Worm (Caenorhabditis elegans) whole organism, L2 larva: ENCODE measurements around the gene F01F1.3.

ENCODE experiments used
- ama-1 ChIP-seq: fragments of 150-350 bp; optimal IDR thresholded peaks from 2 replicates; lab custom pipeline; 2018; ENCODE audit warnings: inconsistent platforms
- egl-27 ChIP-seq: sonication (generic microtip); optimal IDR thresholded peaks from 3 replicates; lab custom pipeline; 2017; ENCODE audit warnings: missing biosample characterization, missing genetic modification reagents, missing genetic modification characterization
- skn-1 ChIP-seq: sonication (generic microtip); optimal IDR thresholded peaks from 2 replicates; lab custom pipeline; 2017; ENCODE audit warnings: missing biosample characterization, missing genetic modification characterization
- unc-39 ChIP-seq: fragments of 150-350 bp; optimal IDR thresholded peaks from 2 replicates; lab custom pipeline; 2014; ENCODE audit warnings: missing biosample characterization, missing genetic modification characterization

- no peak for TF ChIP-seq unc-39 (tag; lab: Kevin White, UChicago)
- TF ChIP-seq skn-1 (tag; lab: Kevin White, UChicago): no peak
- no peak for TF ChIP-seq egl-27
- TF ChIP-seq ama-1 (lab: Kevin White, UChicago): no peak
Measured at ce11 chrIII:5874664-5875417, 3.1 kb downstream of the F01F1.3 start.
